Fruit fly (Drosophila melanogaster): Measurements from ENCODE around the gene CG8260.

Gene CG8260

DNA sequence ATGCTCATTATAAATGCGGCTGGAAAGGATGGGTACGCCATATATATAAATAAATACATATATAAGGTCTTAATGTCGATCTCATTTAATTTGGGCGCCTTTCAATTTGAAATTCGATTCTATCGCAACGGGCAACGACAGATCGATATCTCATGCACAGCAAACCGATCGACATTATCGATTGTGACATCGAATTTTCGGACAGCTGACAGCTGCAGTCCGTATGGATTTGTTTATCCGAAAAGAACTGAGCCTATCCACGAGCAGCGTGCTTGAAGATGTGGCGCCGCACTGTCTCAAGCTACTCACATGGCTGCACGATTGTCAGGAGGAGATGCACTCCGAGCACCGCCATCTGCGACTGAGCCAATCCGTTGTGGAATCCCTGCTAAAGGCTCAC, 24.1 kb upstream of the CG8260 start, which contains the start of gene CG8191:
TSS of gene CG8191 (plus strand) at position 211 of the 400 bp plus-strand sequence.
- no peak for TF ChIP-seq Rel (GFP tag; optimal IDR thresholded peaks at IDR 0.05)
- no peak for TF ChIP-seq Rel (tag; optimal IDR thresholded peaks at IDR 0.05)
- no peak for TF ChIP-seq Mio (GFP tag; optimal IDR thresholded peaks at IDR 0.05)
- TF ChIP-seq pan (optimal IDR thresholded peaks at IDR 0.05) = no peak
- TF ChIP-seq CG32264 (GFP tag; optimal IDR thresholded peaks at IDR 0.05) = no peak
- no peak for TF ChIP-seq Hr83 (GFP tag; optimal IDR thresholded peaks at IDR 0.05; ENCODE audit: poor library complexity, severe bottlenecking)
- no peak for TF ChIP-seq h (GFP tag; optimal IDR thresholded peaks at IDR 0.05)
- no peak for TF ChIP-seq dl (GFP tag; optimal IDR thresholded peaks at IDR 0.05; ENCODE audit: insufficient read depth in 1 of 2, partially characterized antibody in 2 of 2)
- no peak for TF ChIP-seq OdsH (GFP tag; optimal IDR thresholded peaks at IDR 0.05)

DNA sequence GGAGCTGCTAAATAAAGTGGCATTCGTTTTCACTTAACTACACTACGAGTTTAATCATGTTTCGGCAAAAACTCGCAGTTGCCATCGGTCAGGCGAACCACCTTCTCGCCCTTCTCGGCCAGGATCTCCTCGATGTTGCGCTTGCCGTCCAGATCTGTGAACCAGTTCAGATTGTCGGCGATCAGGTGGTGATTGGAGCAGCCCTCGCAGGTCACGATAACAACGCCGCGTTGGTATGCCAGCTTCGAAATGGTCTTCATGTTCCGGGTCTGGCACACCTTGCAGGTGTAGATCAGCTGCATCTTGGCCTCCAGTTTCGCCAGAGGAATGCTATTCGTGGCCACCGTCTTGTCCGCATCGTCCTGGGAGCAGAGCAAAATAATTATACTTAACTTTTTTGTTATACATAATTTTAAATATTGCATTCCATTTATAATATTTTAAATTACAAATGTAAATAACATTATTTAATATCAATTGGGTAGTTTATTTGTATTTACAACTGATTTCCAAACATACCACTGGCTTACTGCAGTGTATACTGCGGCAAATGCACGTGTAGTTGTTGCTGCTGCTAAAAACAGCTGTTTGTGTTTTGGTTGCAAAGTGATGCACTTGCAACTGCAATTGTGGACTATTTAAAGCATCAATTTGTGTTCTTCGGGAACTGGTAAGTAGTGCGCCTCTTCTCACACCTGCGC, 22.8 kb upstream of the CG8260 start:
- TF ChIP-seq Hr83 (GFP tag; optimal IDR thresholded peaks at IDR 0.05; ENCODE audit: poor library complexity, severe bottlenecking) = no peak
- TF ChIP-seq tai (GFP tag; optimal IDR thresholded peaks at IDR 0.05) = no peak
- no peak for TF ChIP-seq rgr (GFP tag; optimal IDR thresholded peaks at IDR 0.05)
- TF ChIP-seq OdsH (GFP tag; optimal IDR thresholded peaks at IDR 0.05) = no peak
- no peak for TF ChIP-seq Dfd (GFP tag; optimal IDR thresholded peaks at IDR 0.05)
- TF ChIP-seq jim (GFP tag; optimal IDR thresholded peaks at IDR 0.05) = no peak
- no peak for TF ChIP-seq Vsx2 (GFP tag; optimal IDR thresholded peaks at IDR 0.05; ENCODE audit: partially characterized antibody)
- no peak for TF ChIP-seq ey (GFP tag; optimal IDR thresholded peaks at IDR 0.05)
- no peak for TF ChIP-seq brk (GFP tag; optimal IDR thresholded peaks at IDR 0.05)
- TF ChIP-seq foxo (GFP tag; optimal IDR thresholded peaks at IDR 0.05) = no peak
- TF ChIP-seq woc (GFP tag; optimal IDR thresholded peaks at IDR 0.05) = no peak
- TF ChIP-seq Sp1 (GFP tag; optimal IDR thresholded peaks at IDR 0.05) = no peak
- TF ChIP-seq Abd-B (GFP tag; optimal IDR thresholded peaks at IDR 0.05) = no peak

DNA sequence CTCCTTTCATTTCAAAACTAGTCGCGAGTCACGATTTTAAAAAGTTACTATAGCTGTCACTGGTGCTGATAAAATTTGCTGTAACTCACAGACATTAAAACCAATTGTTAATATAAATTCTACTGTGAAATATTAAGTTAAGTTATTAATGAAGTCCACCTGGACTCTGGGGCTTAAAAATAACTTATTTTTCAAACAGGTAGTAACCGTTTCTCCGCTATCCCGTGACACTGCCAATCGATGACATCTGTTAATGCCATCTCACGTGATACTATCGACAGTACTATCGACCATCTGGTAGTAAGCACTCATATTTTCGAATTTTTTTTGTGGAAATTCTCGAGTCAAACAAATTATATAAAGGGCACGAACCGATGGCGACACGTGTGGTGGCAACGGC, 22.1 kb upstream of the CG8260 start, which contains the start of the genes CG12379 and MagR:
TSS of gene CG12379 (minus strand) at position 2 of the 400 bp plus-strand sequence.
TSS of gene MagR (plus strand) at position 276 of the 400 bp plus-strand sequence.
- peak; percentile 57 for TF ChIP-seq ey (GFP tag; optimal IDR thresholded peaks at IDR 0.05)
- peak; percentile 48 for TF ChIP-seq br (GFP tag; optimal IDR thresholded peaks at IDR 0.05)
- TF ChIP-seq sv (GFP tag; optimal IDR thresholded peaks at IDR 0.05) = peak; percentile 35
- peak; percentile 53 for TF ChIP-seq rgr (GFP tag; optimal IDR thresholded peaks at IDR 0.05)
- peak; percentile 69 for TF ChIP-seq Sp1 (GFP tag; optimal IDR thresholded peaks at IDR 0.05)
- peak; percentile 71 for TF ChIP-seq fru (GFP tag; optimal IDR thresholded peaks at IDR 0.05)
- peak; percentile 88 for TF ChIP-seq woc (GFP tag; optimal IDR thresholded peaks at IDR 0.05)
- peak; percentile 32 for TF ChIP-seq psq (GFP tag; optimal IDR thresholded peaks at IDR 0.05)
- TF ChIP-seq CG9705 (GFP tag; optimal IDR thresholded peaks at IDR 0.05) = peak; percentile 71
- TF ChIP-seq foxo (GFP tag; optimal IDR thresholded peaks at IDR 0.05) = peak in 1 of 2 experiments; percentile 59
- TF ChIP-seq jim (GFP tag; optimal IDR thresholded peaks at IDR 0.05) = no peak
- TF ChIP-seq Vsx2 (GFP tag; optimal IDR thresholded peaks at IDR 0.05; ENCODE audit: partially characterized antibody) = no peak
- peak; percentile 73 for TF ChIP-seq h (GFP tag; optimal IDR thresholded peaks at IDR 0.05)
- TF ChIP-seq dl (GFP tag; optimal IDR thresholded peaks at IDR 0.05; ENCODE audit: insufficient read depth in 1 of 2, partially characterized antibody in 2 of 2) = no peak
- TF ChIP-seq Myc (optimal IDR thresholded peaks at IDR 0.05) = peak; percentile 68
- TF ChIP-seq Rel (GFP tag; optimal IDR thresholded peaks at IDR 0.05) = no peak
- peak; percentile 28 for TF ChIP-seq Rel (tag; optimal IDR thresholded peaks at IDR 0.05)
- TF ChIP-seq HLH106 (tag; optimal IDR thresholded peaks at IDR 0.05) = peak; percentile 81
- TF ChIP-seq OdsH (GFP tag; optimal IDR thresholded peaks at IDR 0.05) = no peak

DNA sequence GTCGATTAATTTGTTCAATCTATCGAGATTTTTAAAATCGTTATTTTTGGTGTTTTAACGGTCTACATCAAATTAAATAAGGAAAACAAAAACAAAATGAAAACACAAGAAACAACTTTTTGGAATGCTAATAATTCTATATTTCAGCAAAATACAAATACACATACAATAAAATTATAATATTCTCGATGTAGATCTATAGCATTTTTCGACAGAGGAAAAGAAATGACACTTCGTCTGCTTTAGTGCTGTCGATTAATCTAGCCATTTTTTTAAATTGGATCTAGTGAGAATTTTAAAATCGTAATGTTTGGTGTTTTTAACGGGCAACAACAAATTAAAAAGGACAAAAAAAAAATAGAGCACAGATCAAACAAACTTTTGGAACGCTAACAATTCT, 19.0 kb upstream of the CG8260 start, which contains the start of gene Arp6:
TSS of gene Arp6 (minus strand) at position 11 of the 400 bp plus-strand sequence.
- TF ChIP-seq Abd-B (GFP tag; optimal IDR thresholded peaks at IDR 0.05) (no peak), brk (GFP tag; optimal IDR thresholded peaks at IDR 0.05) (no peak), jim (GFP tag; optimal IDR thresholded peaks at IDR 0.05) (no peak), psq (GFP tag; optimal IDR thresholded peaks at IDR 0.05) (no peak), Dif (GFP tag; optimal IDR thresholded peaks at IDR 0.05; ENCODE audit: partially characterized antibody) (no peak), usp (GFP tag; optimal IDR thresholded peaks at IDR 0.05) (no peak), CG9705 (GFP tag; optimal IDR thresholded peaks at IDR 0.05) (no peak), OdsH (GFP tag; optimal IDR thresholded peaks at IDR 0.05) (no peak), Myc (optimal IDR thresholded peaks at IDR 0.05) (peak; percentile 81), rgr (GFP tag; optimal IDR thresholded peaks at IDR 0.05) (no peak), Jra (GFP tag; optimal IDR thresholded peaks at IDR 0.05) (no peak), lola (GFP tag; optimal IDR thresholded peaks at IDR 0.05) (no peak), Dfd (GFP tag; optimal IDR thresholded peaks at IDR 0.05) (no peak), Hr78 (GFP tag; optimal IDR thresholded peaks at IDR 0.05) (no peak), Mio (GFP tag; optimal IDR thresholded peaks at IDR 0.05) (no peak), CG32264 (GFP tag; optimal IDR thresholded peaks at IDR 0.05) (no peak), HLH106 (tag; optimal IDR thresholded peaks at IDR 0.05) (peak; percentile 5), Hr83 (GFP tag; optimal IDR thresholded peaks at IDR 0.05; ENCODE audit: poor library complexity, severe bottlenecking) (no peak), woc (GFP tag; optimal IDR thresholded peaks at IDR 0.05) (peak; percentile 37), CrebA (GFP tag; optimal IDR thresholded peaks at IDR 0.05; ENCODE audit: borderline replicate concordance) (no peak)

All from whole organism, wandering third instar larva.